Worm (Caenorhabditis elegans) whole organism, early embryonic: ENCODE results near the gene C14B9.2.

ENCODE experiments used
- B0310.2 ChIP-seq: sonication (generic microtip); optimal IDR thresholded peaks from 2 replicates; lab custom pipeline; 2016; ENCODE audit warnings: mild to moderate bottlenecking, missing genetic modification characterization, missing compliant biosample characterization
- F13C5.2 ChIP-seq: sonication (generic microtip); optimal IDR thresholded peaks from 2 replicates; lab custom pipeline; 2017; ENCODE audit warnings: mild to moderate bottlenecking, missing genetic modification characterization, inconsistent platforms, missing compliant biosample characterization
- aly-1 ChIP-seq: sonication (generic microtip); optimal IDR thresholded peaks from 2 replicates; lab custom pipeline; 2016; ENCODE audit warnings: missing genetic modification characterization, missing compliant biosample characterization
- ama-1 ChIP-seq: fragments of 150-350 bp; optimal IDR thresholded peaks from 2 replicates; lab custom pipeline; 2014
- ceh-13 ChIP-seq: fragments of 200-800 bp; sonication (Bioruptor generic); optimal IDR thresholded peaks from 2 replicates; lab custom pipeline; 2018; ENCODE audit warnings: mild to moderate bottlenecking, missing genetic modification characterization, missing compliant biosample characterization
- ceh-36 ChIP-seq: sonication (generic microtip); optimal IDR thresholded peaks from 2 replicates; lab custom pipeline; 2016; ENCODE audit warnings: missing genetic modification characterization, inconsistent platforms, missing compliant biosample characterization
- ets-7 ChIP-seq: sonication (generic microtip); optimal IDR thresholded peaks from 2 replicates; lab custom pipeline; 2016; ENCODE audit warnings: missing genotype, missing genetic modification characterization, missing compliant biosample characterization
- flt-1 ChIP-seq: fragments of 200-800 bp; sonication (Bioruptor generic); IDR thresholded peaks from 2 replicates; pipeline ENCODE4 v1.3.6; 2022; ENCODE audit warnings: missing genetic modification characterization, missing compliant biosample characterization
- hmbx-1 ChIP-seq: sonication (generic microtip); optimal IDR thresholded peaks from 2 replicates; lab custom pipeline; 2016; ENCODE audit warnings: mild to moderate bottlenecking, missing genetic modification characterization, missing compliant biosample characterization
- hmg-4 ChIP-seq: fragments of 200-800 bp; sonication (Bioruptor generic); optimal IDR thresholded peaks from 2 replicates; lab custom pipeline; 2018; ENCODE audit warnings: mild to moderate bottlenecking, missing genetic modification characterization, missing compliant biosample characterization
- hnd-1 ChIP-seq: sonication (generic microtip); optimal IDR thresholded peaks from 2 replicates; lab custom pipeline; 2016; ENCODE audit warnings: missing genetic modification characterization, missing compliant biosample characterization
- pes-1 ChIP-seq: fragments of 200-800 bp; sonication (Bioruptor generic); IDR thresholded peaks from 2 replicates; pipeline ENCODE4 v1.3.6; 2022; ENCODE audit warnings: missing genetic modification reagents, missing genetic modification characterization, missing compliant biosample characterization
- scrt-1 ChIP-seq: fragments of 200-800 bp; sonication (Bioruptor generic); IDR thresholded peaks from 2 replicates; pipeline ENCODE4 v1.3.6; 2022; ENCODE audit warnings: missing genetic modification characterization, missing compliant biosample characterization
- sea-1 ChIP-seq: fragments of 200-800 bp; sonication (Bioruptor generic); conservative IDR thresholded peaks from 2 replicates; pipeline ENCODE4 v1.3.6; 2022; ENCODE audit warnings: missing genetic modification characterization, missing compliant biosample characterization
- tbx-11 ChIP-seq: fragments of 200-800 bp; sonication (Bioruptor generic); IDR thresholded peaks from 2 replicates; pipeline ENCODE4 v1.3.6; 2022; ENCODE audit warnings: missing genetic modification characterization, missing compliant biosample characterization
- tbx-37 ChIP-seq: fragments of 200-800 bp; sonication (Bioruptor generic); conservative IDR thresholded peaks from 2 replicates; pipeline ENCODE4 v1.3.6; 2022; ENCODE audit warnings: missing genetic modification reagents, missing genetic modification characterization, missing compliant biosample characterization
- tra-4 ChIP-seq: sonication (generic microtip); optimal IDR thresholded peaks from 2 replicates; lab custom pipeline; 2017; ENCODE audit warnings: missing genetic modification characterization, missing compliant biosample characterization

C14B9.2 gene

DNA sequence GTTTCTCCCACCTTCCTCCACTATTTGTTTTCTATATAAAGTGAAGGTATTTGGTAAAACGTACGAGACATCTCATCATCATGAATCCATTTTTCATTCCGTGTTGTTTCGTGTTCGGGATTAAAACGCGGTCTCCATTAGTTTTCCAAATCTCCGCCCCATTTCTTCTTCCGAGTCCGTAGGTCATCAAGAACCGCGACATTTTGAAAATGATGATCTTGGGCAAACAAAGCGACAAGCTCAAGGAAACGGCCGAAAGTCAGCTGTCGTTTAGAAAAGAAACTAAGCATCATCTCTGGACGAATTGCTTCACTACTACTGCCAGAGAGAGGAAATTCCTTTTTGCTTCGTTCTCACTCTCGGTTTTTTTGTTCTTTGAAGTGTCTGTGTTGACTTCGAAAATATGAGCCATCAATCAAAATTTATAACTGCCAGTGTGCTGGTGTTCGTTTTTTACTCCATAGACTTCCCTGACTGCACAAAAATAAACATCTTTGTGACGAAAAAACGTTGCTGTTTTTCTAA is 39.2 kb downstream of the C14B9.2 start:
- TF ChIP-seq hmg-4: no peak
- no peak for TF ChIP-seq flt-1 (GFP tag; lab: Robert Waterston, UW)
- TF ChIP-seq ama-1 (lab: Kevin White, UChicago): no peak
- no peak for TF ChIP-seq tbx-11
- TF ChIP-seq scrt-1 (GFP tag; lab: Robert Waterston, UW): no peak
- no peak for TF ChIP-seq tbx-37 (GFP tag; lab: Robert Waterston, UW)
- no peak for TF ChIP-seq ceh-13 (GFP tag; lab: Kevin White, UChicago)
- no peak for TF ChIP-seq tra-4 (tag; lab: Kevin White, UChicago)
- no peak for TF ChIP-seq hnd-1 (tag; lab: Kevin White, UChicago)
- no peak for TF ChIP-seq pes-1 (GFP tag; lab: Robert Waterston, UW)
- no peak for TF ChIP-seq B0310.2
- TF ChIP-seq hmbx-1: no peak
- no peak for TF ChIP-seq ceh-36
- TF ChIP-seq F13C5.2: no peak
- no peak for TF ChIP-seq ets-7 (tag; lab: Kevin White, UChicago)
- no peak for TF ChIP-seq aly-1 (tag; lab: Kevin White, UChicago)
- TF ChIP-seq sea-1 (GFP tag; lab: Robert Waterston, UW): no peak

DNA sequence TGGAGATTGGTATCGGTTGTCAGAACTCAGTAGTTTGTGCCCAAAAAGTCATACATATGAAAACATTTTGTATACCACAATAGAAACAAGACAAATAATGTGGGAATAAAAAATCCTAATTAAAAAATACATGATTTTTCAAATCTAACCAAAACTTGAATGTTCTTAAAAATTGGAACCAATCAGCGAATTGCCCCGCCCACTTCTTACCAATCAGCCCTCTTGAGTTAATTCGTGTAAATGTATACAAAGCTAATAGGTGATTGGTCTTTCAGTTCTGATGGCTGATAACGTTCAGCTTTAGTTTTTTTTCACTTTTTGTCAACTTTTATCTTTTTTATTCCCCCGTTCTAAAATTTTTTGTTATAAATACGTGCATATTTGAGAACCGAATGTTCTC is 41.8 kb downstream of the C14B9.2 start:
- TF ChIP-seq sea-1 (GFP tag; lab: Robert Waterston, UW): no peak

DNA sequence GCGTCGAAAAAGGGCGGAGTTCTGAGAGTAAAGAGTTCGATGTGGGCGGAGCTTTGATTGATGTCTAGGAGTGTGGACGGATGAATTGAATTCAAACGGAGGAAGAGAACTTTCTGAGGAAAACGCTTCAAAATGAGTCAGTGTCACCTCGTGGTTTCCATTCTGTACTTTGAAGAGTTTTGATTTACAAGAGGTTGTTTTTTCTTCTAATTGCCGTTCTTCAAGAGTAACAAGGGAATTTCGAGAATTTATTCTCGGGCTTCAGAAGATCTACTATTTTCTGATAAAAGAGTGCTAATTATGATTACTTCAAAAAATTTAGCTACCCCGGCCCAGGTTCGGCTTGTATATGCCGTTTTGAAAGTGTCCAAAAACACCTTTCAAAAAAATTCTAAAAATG is 42.8 kb downstream of the C14B9.2 start, which contains the start of gene C50C3.12:
Gene C50C3.12 (plus strand): TSS at position 301 of the 400 bp plus-strand sequence.
- TF ChIP-seq tbx-11: no peak
- no peak for TF ChIP-seq tra-4 (tag; lab: Kevin White, UChicago)
- no peak for TF ChIP-seq hmbx-1
- no peak for TF ChIP-seq hmg-4

DNA sequence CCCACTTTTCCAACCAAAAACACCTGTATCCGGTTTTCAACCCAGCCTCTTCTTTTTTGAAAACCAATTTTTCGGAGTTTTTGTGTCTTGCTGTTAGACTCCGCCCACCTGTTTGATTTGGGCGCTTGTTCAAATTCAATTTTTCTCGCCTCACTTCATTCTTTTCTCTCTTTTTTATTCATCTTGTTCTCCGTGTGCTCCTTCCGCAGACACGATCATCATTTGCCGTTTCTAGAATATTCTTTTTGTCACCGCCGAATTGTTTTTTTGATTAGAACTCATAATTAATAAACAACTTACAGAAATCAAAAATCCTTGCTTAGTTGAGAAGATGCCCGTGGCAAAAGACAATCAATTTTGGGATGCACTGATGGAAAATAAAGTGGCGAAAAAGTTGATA is 45.5 kb downstream of the C14B9.2 start, which contains the start of gene C50C3.5:
Gene C50C3.5 (plus strand): TSS at position 301 of the 400 bp plus-strand sequence.
- TF ChIP-seq ama-1 (lab: Kevin White, UChicago) (no peak), ceh-13 (GFP tag; lab: Kevin White, UChicago) (no peak), B0310.2 (no peak), pes-1 (GFP tag; lab: Robert Waterston, UW) (no peak), ceh-36 (no peak), F13C5.2 (no peak)

DNA sequence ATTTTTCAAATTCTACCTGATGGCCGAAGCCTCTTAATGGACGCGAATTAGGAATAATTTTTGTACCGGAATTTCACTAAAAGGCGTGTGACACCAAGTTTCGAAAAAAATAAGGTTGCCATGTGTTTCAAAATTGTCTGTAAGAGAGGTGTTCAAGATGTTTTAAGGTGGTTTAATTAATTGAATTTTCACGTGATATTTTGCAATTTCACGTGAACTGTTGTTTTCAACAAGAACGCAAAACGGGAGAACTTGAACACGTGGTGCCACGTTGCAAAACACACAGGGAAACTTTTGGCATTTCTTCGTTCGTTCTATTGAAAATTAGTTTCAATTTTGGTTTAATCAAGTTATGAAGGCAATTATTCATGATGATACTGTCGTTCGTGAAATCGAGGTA is 48.1 kb downstream of the C14B9.2 start, which contains the start of gene spc-2:
Gene spc-2 (plus strand): TSS at position 301 of the 400 bp plus-strand sequence.
- TF ChIP-seq B0310.2 (no peak), scrt-1 (GFP tag; lab: Robert Waterston, UW) (no peak), flt-1 (GFP tag; lab: Robert Waterston, UW) (no peak), ets-7 (tag; lab: Kevin White, UChicago) (no peak), F13C5.2 (no peak), tra-4 (tag; lab: Kevin White, UChicago) (no peak), pes-1 (GFP tag; lab: Robert Waterston, UW) (no peak), aly-1 (tag; lab: Kevin White, UChicago) (no peak), ceh-36 (no peak), hnd-1 (tag; lab: Kevin White, UChicago) (no peak), hmg-4 (no peak), tbx-37 (GFP tag; lab: Robert Waterston, UW) (no peak), hmbx-1 (no peak), ama-1 (lab: Kevin White, UChicago) (no peak)

DNA sequence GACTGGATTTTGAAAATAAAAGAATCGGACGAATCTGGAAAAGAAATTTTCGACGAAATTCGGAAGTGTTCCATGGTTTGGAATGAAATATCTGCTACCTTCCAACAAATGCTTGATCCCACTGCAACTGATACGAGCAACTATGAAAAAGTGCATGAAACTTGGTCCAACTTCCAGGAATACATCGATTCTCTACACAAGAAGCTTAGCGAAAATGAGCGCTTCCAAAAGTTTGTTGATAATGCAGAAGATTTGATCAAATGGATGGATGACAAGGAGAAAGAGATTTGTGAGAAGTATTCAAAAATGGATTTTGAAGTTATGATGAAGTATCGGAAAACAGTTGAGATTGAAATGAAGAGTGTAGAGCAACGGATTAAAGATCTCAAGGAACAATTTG is 49.1 kb downstream of the C14B9.2 start:
- TF ChIP-seq hmg-4 (no peak), sea-1 (GFP tag; lab: Robert Waterston, UW) (no peak), pes-1 (GFP tag; lab: Robert Waterston, UW) (no peak), hmbx-1 (no peak), tra-4 (tag; lab: Kevin White, UChicago) (no peak), B0310.2 (no peak), scrt-1 (GFP tag; lab: Robert Waterston, UW) (no peak), ama-1 (lab: Kevin White, UChicago) (no peak), flt-1 (GFP tag; lab: Robert Waterston, UW) (no peak), tbx-11 (no peak), F13C5.2 (no peak), ets-7 (tag; lab: Kevin White, UChicago) (no peak), hnd-1 (tag; lab: Kevin White, UChicago) (no peak), aly-1 (tag; lab: Kevin White, UChicago) (no peak), tbx-37 (GFP tag; lab: Robert Waterston, UW) (no peak), ceh-36 (no peak), ceh-13 (GFP tag; lab: Kevin White, UChicago) (no peak)

DNA sequence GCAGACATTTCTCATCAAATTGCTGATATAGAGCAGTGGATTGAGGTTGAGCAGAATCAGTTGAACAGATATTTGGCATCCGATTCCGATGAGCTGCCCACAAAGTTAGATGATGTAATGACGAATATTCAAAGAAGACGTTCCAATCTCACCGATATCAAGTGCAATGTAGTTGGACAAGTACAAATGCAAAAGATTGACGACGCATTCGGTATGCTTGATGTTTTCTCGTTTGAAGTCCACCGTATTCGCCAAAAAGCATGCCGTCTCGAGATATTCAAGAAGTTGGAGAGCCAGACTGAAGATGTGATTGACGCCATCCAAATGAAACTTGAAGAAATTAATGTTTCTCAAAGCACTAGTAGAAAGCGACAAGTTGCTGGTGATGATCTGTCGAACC is 51.7 kb downstream of the C14B9.2 start:
- no peak for TF ChIP-seq pes-1 (GFP tag; lab: Robert Waterston, UW)
